Fruit fly (Drosophila melanogaster) whole organism, embryonic: ENCODE results near the gene Sk2.

Source experiments
- ATbp ChIP-seq: fragments of 200-800 bp; sonication (Bioruptor generic); optimal IDR thresholded peaks from 2 replicates; lab custom pipeline; 2017; ENCODE audit warnings: missing biosample characterization, mild to moderate bottlenecking, missing genetic modification characterization, missing genetic modification reagents
- Atf-2 ChIP-seq: fragments of 200-800 bp; sonication (Bioruptor generic); optimal IDR thresholded peaks from 2 replicates; lab custom pipeline; 2016; ENCODE audit warnings: missing biosample characterization, missing genetic modification characterization
- Awh ChIP-seq: fragments of 200-800 bp; sonication (Bioruptor generic); IDR thresholded peaks from 2 replicates; pipeline ENCODE4, ENCODE4 v1.3.6; 2022; ENCODE audit warnings: missing biosample characterization, missing genetic modification characterization
- B-H1 ChIP-seq: fragments of 200-800 bp; sonication (Bioruptor generic); IDR thresholded peaks from 3 replicates; pipeline ENCODE4 v1.3.6; 2022; ENCODE audit warnings: missing biosample characterization, missing genetic modification characterization
- CG11093 ChIP-seq: fragments of 200-800 bp; sonication (Bioruptor generic); IDR thresholded peaks from 3 replicates; pipeline ENCODE4 v1.3.6; 2022; ENCODE audit warnings: missing biosample characterization, missing genetic modification characterization
- CG12744 ChIP-seq: fragments of 200-800 bp; sonication (Bioruptor generic); optimal IDR thresholded peaks from 2 replicates; lab custom pipeline; 2016; ENCODE audit warnings: missing biosample characterization, missing genetic modification characterization
- CG13424 ChIP-seq: fragments of 200-800 bp; sonication (Bioruptor generic); optimal IDR thresholded peaks from 2 replicates; lab custom pipeline; 2019; ENCODE audit warnings: missing biosample characterization, mild to moderate bottlenecking, missing genetic modification characterization, moderate library complexity
- CG13894 ChIP-seq: fragments of 200-800 bp; sonication (Bioruptor generic); optimal IDR thresholded peaks from 3 replicates; lab custom pipeline; 2018; ENCODE audit warnings: missing biosample characterization, mild to moderate bottlenecking, missing genetic modification characterization, moderate library complexity
- CG15514 ChIP-seq: fragments of 200-800 bp; sonication (Bioruptor generic); optimal IDR thresholded peaks from 3 replicates; lab custom pipeline; 2017; ENCODE audit warnings: missing biosample characterization, missing genetic modification characterization, mild to moderate bottlenecking, moderate library complexity, missing genetic modification reagents
- CG16779 ChIP-seq: fragments of 200-800 bp; sonication (Bioruptor generic); IDR thresholded peaks from 2 replicates; pipeline ENCODE4 v1.3.6; 2022; ENCODE audit warnings: missing biosample characterization, missing genetic modification characterization
- CG17359 ChIP-seq: fragments of 200-800 bp; sonication (Bioruptor generic); optimal IDR thresholded peaks from 3 replicates; lab custom pipeline; 2018; ENCODE audit warnings: missing biosample characterization, mild to moderate bottlenecking, missing genetic modification characterization, moderate library complexity
- CG1792 ChIP-seq: fragments of 200-800 bp; sonication (Bioruptor generic); optimal IDR thresholded peaks from 2 replicates; lab custom pipeline; 2016; ENCODE audit warnings: missing biosample characterization, missing genetic modification characterization
- CG18599 ChIP-seq: fragments of 200-800 bp; sonication (Bioruptor generic); optimal IDR thresholded peaks from 3 replicates; lab custom pipeline; 2017; ENCODE audit warnings: missing biosample characterization, missing genetic modification characterization, mild to moderate bottlenecking, moderate library complexity, missing genetic modification reagents
- CG3281 ChIP-seq: fragments of 200-800 bp; sonication (Bioruptor generic); optimal IDR thresholded peaks from 3 replicates; lab custom pipeline; 2017; ENCODE audit warnings: missing biosample characterization, mild to moderate bottlenecking, missing genetic modification characterization
- CG42726 ChIP-seq: fragments of 200-800 bp; sonication (Bioruptor generic); IDR thresholded peaks from 2 replicates; pipeline ENCODE4 v1.3.6; 2022; ENCODE audit warnings: missing biosample characterization, missing genetic modification characterization; ENCODE audit not compliant: partially characterized antibody
- CG6254 ChIP-seq: fragments of 200-800 bp; sonication (Bioruptor generic); optimal IDR thresholded peaks from 3 replicates; lab custom pipeline; 2017; ENCODE audit warnings: mild to moderate bottlenecking, missing biosample characterization, missing genetic modification reagents, missing genetic modification characterization
- CG8290 ChIP-seq, 3 experiments: fragments of 200-800 bp; sonication (Bioruptor generic); optimal IDR thresholded peaks; 2 replicates each; lab custom pipeline; 2016 to 2019; ENCODE audit warnings: missing biosample characterization in 3 of 3, missing genetic modification characterization in 3 of 3, mild to moderate bottlenecking in 2 of 3, moderate library complexity in 1 of 3
- CG8388 ChIP-seq: fragments of 200-800 bp; sonication (Bioruptor generic); optimal IDR thresholded peaks from 2 replicates; lab custom pipeline; 2019; ENCODE audit warnings: missing biosample characterization, mild to moderate bottlenecking, missing genetic modification characterization, moderate library complexity
- CG9817 ChIP-seq: fragments of 200-800 bp; sonication (Bioruptor generic); optimal IDR thresholded peaks from 2 replicates; lab custom pipeline; 2018; ENCODE audit warnings: missing biosample characterization, mild to moderate bottlenecking, missing genetic modification characterization, moderate library complexity
- CG9932 ChIP-seq: fragments of 200-800 bp; sonication (Bioruptor generic); IDR thresholded peaks from 2 replicates; pipeline ENCODE4 v1.3.6; 2022; ENCODE audit warnings: missing biosample characterization, missing genetic modification characterization
- CHES-1-like ChIP-seq: fragments of 200-800 bp; sonication (Bioruptor generic); optimal IDR thresholded peaks from 2 replicates; lab custom pipeline; 2016; ENCODE audit warnings: missing biosample characterization, missing genetic modification characterization
- CTCF ChIP-seq: fragments of 200-800 bp; sonication (Bioruptor generic); optimal IDR thresholded peaks from 2 replicates; lab custom pipeline; 2017; ENCODE audit warnings: missing biosample characterization, mild to moderate bottlenecking, missing genetic modification characterization, moderate library complexity
- Dll ChIP-seq: fragments of 200-800 bp; sonication (Bioruptor generic); IDR thresholded peaks from 4 replicates; pipeline ENCODE4 v1.3.6; 2022; ENCODE audit warnings: missing biosample characterization, missing genetic modification characterization; ENCODE audit not compliant: partially characterized antibody
- Elba2 ChIP-seq: fragments of 200-800 bp; sonication (Bioruptor generic); optimal IDR thresholded peaks from 3 replicates; lab custom pipeline; 2016; ENCODE audit warnings: missing biosample characterization, missing genetic modification characterization
- HHEX ChIP-seq: fragments of 200-800 bp; sonication (Bioruptor generic); optimal IDR thresholded peaks from 3 replicates; lab custom pipeline; 2017; ENCODE audit warnings: missing biosample characterization, mild to moderate bottlenecking, missing genetic modification characterization, missing genetic modification reagents
- Lhr ChIP-seq: fragments of 200-800 bp; sonication (Bioruptor generic); optimal IDR thresholded peaks from 3 replicates; lab custom pipeline; 2017; ENCODE audit warnings: mild to moderate bottlenecking, missing biosample characterization, missing genetic modification reagents, missing genetic modification characterization
- Meics ChIP-seq: fragments of 200-800 bp; sonication (Bioruptor generic); optimal IDR thresholded peaks from 2 replicates; lab custom pipeline; 2017; ENCODE audit warnings: missing biosample characterization, mild to moderate bottlenecking, missing genetic modification characterization
- Mes4 ChIP-seq: fragments of 200-800 bp; sonication (Bioruptor generic); optimal IDR thresholded peaks from 2 replicates; lab custom pipeline; 2016; ENCODE audit warnings: missing biosample characterization, missing genetic modification characterization
- Neu2 ChIP-seq: fragments of 200-800 bp; sonication (Bioruptor generic); optimal IDR thresholded peaks from 3 replicates; lab custom pipeline; 2016; ENCODE audit warnings: missing biosample characterization, missing genetic modification characterization, borderline replicate concordance
- Nf-YC ChIP-seq: fragments of 200-800 bp; optimal IDR thresholded peaks from 3 replicates; lab custom pipeline; 2019; ENCODE audit warnings: missing biosample characterization, mild to moderate bottlenecking, missing genetic modification characterization, moderate library complexity
- Scr ChIP-seq: fragments of 200-800 bp; sonication (Bioruptor generic); IDR thresholded peaks from 2 replicates; pipeline ENCODE4 v1.3.6; 2022; ENCODE audit warnings: missing biosample characterization, missing genetic modification characterization; ENCODE audit not compliant: partially characterized antibody
- danr ChIP-seq: fragments of 200-800 bp; sonication (Bioruptor generic); IDR thresholded peaks from 2 replicates; pipeline ENCODE4 v1.3.6; 2022; ENCODE audit warnings: missing biosample characterization, missing genetic modification characterization
- fd3F ChIP-seq: fragments of 200-800 bp; sonication (Bioruptor generic); optimal IDR thresholded peaks from 2 replicates; lab custom pipeline; 2018; ENCODE audit warnings: missing biosample characterization, mild to moderate bottlenecking, missing genetic modification characterization, moderate library complexity
- fd64A ChIP-seq: fragments of 200-800 bp; sonication (Bioruptor generic); optimal IDR thresholded peaks from 3 replicates; lab custom pipeline; 2018; ENCODE audit warnings: missing biosample characterization, mild to moderate bottlenecking, missing genetic modification characterization
- gce ChIP-seq: fragments of 200-800 bp; sonication (Bioruptor generic); IDR thresholded peaks from 3 replicates; pipeline ENCODE4 v1.3.6; 2022; ENCODE audit warnings: missing biosample characterization, missing genetic modification characterization
- hkb ChIP-seq, 2 experiments: fragments of 200-800 bp in 1 of 2; fragments of >200 bp in 1 of 2; sonication (Bioruptor generic) in 1 of 2; IDR thresholded peaks in 1 of 2; optimal IDR thresholded peaks in 1 of 2; 2 replicates each; pipeline versions ENCODE4 v1.3.6 to Lab custom; 2017 to 2022; ENCODE audit warnings: missing biosample characterization in 1 of 2, missing genetic modification characterization in 1 of 2
- klu ChIP-seq: fragments of 200-800 bp; sonication (Bioruptor generic); IDR thresholded peaks from 2 replicates; pipeline ENCODE4 v1.3.6; 2022; ENCODE audit warnings: missing biosample characterization, missing genetic modification characterization
- lola ChIP-seq, 3 experiments: fragments of >200 bp in 2 of 3; fragments of 200-800 bp in 1 of 3; sonication (Bioruptor generic) in 1 of 3; optimal IDR thresholded peaks; 2 replicates each; lab custom pipeline; 2017 to 2019; ENCODE audit warnings: missing biosample characterization in 3 of 3, missing genetic modification characterization in 3 of 3, mild to moderate bottlenecking in 1 of 3, moderate library complexity in 1 of 3
- odd ChIP-seq: fragments of 200-800 bp; sonication (Bioruptor generic); optimal IDR thresholded peaks from 2 replicates; lab custom pipeline; 2017; ENCODE audit warnings: missing biosample characterization, mild to moderate bottlenecking, missing genetic modification characterization
- row ChIP-seq: fragments of 200-800 bp; sonication (Bioruptor generic); IDR thresholded peaks from 3 replicates; pipeline ENCODE4 v1.3.6; 2022; ENCODE audit warnings: missing biosample characterization, missing genetic modification characterization
- salm ChIP-seq: fragments of 200-800 bp; sonication (Bioruptor generic); optimal IDR thresholded peaks from 2 replicates; lab custom pipeline; 2018; ENCODE audit warnings: missing biosample characterization, mild to moderate bottlenecking, missing genetic modification characterization
- sc ChIP-seq, 3 experiments: fragments of >200 bp in 2 of 3; fragments of 200-800 bp in 1 of 3; sonication (Bioruptor generic) in 1 of 3; optimal IDR thresholded peaks; 2 replicates in 2 of 3; 3 replicates in 1 of 3; lab custom pipeline; 2017; ENCODE audit warnings: mild to moderate bottlenecking in 1 of 3, missing biosample characterization in 1 of 3, missing genetic modification characterization in 1 of 3, missing genetic modification reagents in 1 of 3
- sima ChIP-seq: fragments of 200-800 bp; sonication (Bioruptor generic); optimal IDR thresholded peaks from 2 replicates; lab custom pipeline; 2016; ENCODE audit warnings: missing biosample characterization, missing genetic modification characterization
- tap ChIP-seq: fragments of 200-800 bp; optimal IDR thresholded peaks from 3 replicates; lab custom pipeline; 2019; ENCODE audit warnings: missing biosample characterization, mild to moderate bottlenecking, missing genetic modification characterization, moderate library complexity
- unc-4 ChIP-seq: fragments of 200-800 bp; sonication (Bioruptor generic); IDR thresholded peaks from 2 replicates; pipeline ENCODE4 v1.3.6; 2022; ENCODE audit warnings: missing biosample characterization, missing genetic modification characterization; ENCODE audit not compliant: partially characterized antibody
- usp ChIP-seq: fragments of >200 bp; optimal IDR thresholded peaks from 2 replicates; lab custom pipeline; 2017; ENCODE audit warnings: missing biosample characterization, missing genetic modification characterization
- vvl ChIP-seq: fragments of 200-800 bp; sonication (Bioruptor generic); IDR thresholded peaks from 2 replicates; pipeline ENCODE4 v1.3.6; 2022; ENCODE audit warnings: missing biosample characterization, missing genetic modification characterization

Gene Sk2

dm6 chr3L:3096073-3096725 is 49.3 kb downstream of the Sk2 start (continued):
- TF ChIP-seq gce, result no peak; the same call in 2 of the 3 replicates
- peak; percentile 27 for TF ChIP-seq CG3281
- TF ChIP-seq CG11093 (GFP tag; lab: Robert Waterston, UW), result no peak
- no peak for TF ChIP-seq CG12744 (GFP tag; lab: Kevin White, UChicago)
- no peak for TF ChIP-seq sima (GFP tag; lab: Kevin White, UChicago)
- peak; percentile 65; the same call in 2 of the 3 replicates for TF ChIP-seq row (GFP tag; lab: Robert Waterston, UW)
- TF ChIP-seq Awh (GFP tag; lab: Robert Waterston, UW), result 0 out of 2 replicates have a peak, but pooled peaks have one; percentile 27
- no peak for TF ChIP-seq Atf-2
- no peak for TF ChIP-seq CG16779 (GFP tag; lab: Robert Waterston, UW)
- no peak for TF ChIP-seq Elba2 (GFP tag; lab: Kevin White, UChicago)
- no peak for TF ChIP-seq Nf-YC (tag; lab: Kevin White, UChicago)
- no peak for TF ChIP-seq ATbp
- peak; percentile 36 for TF ChIP-seq CG13424 (tag; lab: Kevin White, UChicago)
- TF ChIP-seq CG6254 (GFP tag; lab: Kevin White, UChicago), result no peak
- no peak for TF ChIP-seq CG8388 (GFP tag; lab: Kevin White, UChicago)
- TF ChIP-seq unc-4 (GFP tag; lab: Robert Waterston, UW), result peak; percentile 52
- peak; percentile 74 for TF ChIP-seq Scr (GFP tag; lab: Robert Waterston, UW)
- TF ChIP-seq Dll, result peak; percentile 60
- no peak for TF ChIP-seq fd64A
- no peak for TF ChIP-seq CHES-1-like
- no peak for TF ChIP-seq Lhr (GFP tag; lab: Kevin White, UChicago)
- TF ChIP-seq danr, result no peak
- no peak for TF ChIP-seq B-H1 (GFP tag; lab: Robert Waterston, UW)
- peak; percentile 49 for TF ChIP-seq CG18599 (GFP tag; lab: Kevin White, UChicago)
- TF ChIP-seq salm (tag; lab: Kevin White, UChicago), result no peak
- TF ChIP-seq CTCF, result no peak
- peak; percentile 19 for TF ChIP-seq HHEX (GFP tag; lab: Kevin White, UChicago)
- TF ChIP-seq hkb (optimal IDR thresholded peaks at IDR 0.05; lab: Kevin White, UChicago), result no peak
- peak; percentile 62; the same call in 1 of the 2 replicates for TF ChIP-seq hkb (GFP tag; IDR thresholded peaks at IDR 0.05; lab: Robert Waterston, UW)
- no peak for TF ChIP-seq usp
- TF ChIP-seq CG9817 (tag; lab: Kevin White, UChicago), result peak; percentile 22
- peak; percentile 40 for TF ChIP-seq CG13894 (tag; lab: Kevin White, UChicago)
- no peak for TF ChIP-seq CG15514 (GFP tag; lab: Kevin White, UChicago)
- TF ChIP-seq tap (tag; lab: Kevin White, UChicago), result peak; percentile 14
- no peak for TF ChIP-seq Neu2 (GFP tag; lab: Kevin White, UChicago)
- TF ChIP-seq CG9932 (GFP tag; lab: Robert Waterston, UW), result peak; percentile 51
- TF ChIP-seq CG8290 (GFP tag; optimal IDR thresholded peaks at IDR 0.05; lab: Kevin White, UChicago), result no peak
- TF ChIP-seq CG8290 (tag; optimal IDR thresholded peaks at IDR 0.05; lab: Kevin White, UChicago), result no peak
- TF ChIP-seq Mes4 (GFP tag; lab: Kevin White, UChicago), result no peak
- TF ChIP-seq klu (GFP tag; lab: Robert Waterston, UW), result no peak
- peak; percentile 88 for TF ChIP-seq CG42726 (GFP tag; lab: Robert Waterston, UW)
- no peak for TF ChIP-seq sc (optimal IDR thresholded peaks at IDR 0.05; lab: Kevin White, UChicago)
- no peak for TF ChIP-seq sc (GFP tag; optimal IDR thresholded peaks at IDR 0.05; lab: Kevin White, UChicago)
- no peak for TF ChIP-seq CG1792 (GFP tag; lab: Kevin White, UChicago)
- TF ChIP-seq vvl (GFP tag; lab: Robert Waterston, UW), result peak; percentile 24; the same call in 1 of the 2 replicates
- peak; percentile 27 for TF ChIP-seq Meics
- no peak for TF ChIP-seq lola (GFP tag; optimal IDR thresholded peaks at IDR 0.05; lab: Kevin White, UChicago)
- TF ChIP-seq CG17359 (tag; lab: Kevin White, UChicago), result peak; percentile 2
- no peak for TF ChIP-seq odd (GFP tag; lab: Kevin White, UChicago)
- TF ChIP-seq fd3F, result no peak
